Fruit fly (Drosophila melanogaster): ENCODE data around the gene SmD1.

Gene SmD1

DNA sequence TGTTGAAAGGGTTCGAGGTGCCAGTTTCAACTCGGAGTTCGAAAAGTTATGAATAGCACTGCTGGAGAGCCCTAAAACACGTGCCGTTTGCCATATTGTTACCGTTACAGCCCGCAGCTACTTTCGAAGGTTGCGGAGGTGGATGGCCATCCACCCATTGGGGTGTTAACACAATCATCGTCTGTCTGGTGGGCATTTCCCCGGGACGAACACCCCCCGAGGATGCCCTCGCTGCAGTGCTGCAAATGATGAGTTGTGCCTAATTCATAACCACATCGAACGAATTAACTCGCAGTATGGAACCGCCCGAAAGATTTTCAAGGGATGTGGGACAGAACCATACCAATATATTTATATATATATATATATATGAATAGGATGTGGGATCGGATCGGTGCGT is 7.2 kb downstream of the SmD1 start:
- TF ChIP-seq CG17801 (GFP tag; optimal IDR thresholded peaks at IDR 0.05; ENCODE audit: partially characterized antibody) = no peak

DNA sequence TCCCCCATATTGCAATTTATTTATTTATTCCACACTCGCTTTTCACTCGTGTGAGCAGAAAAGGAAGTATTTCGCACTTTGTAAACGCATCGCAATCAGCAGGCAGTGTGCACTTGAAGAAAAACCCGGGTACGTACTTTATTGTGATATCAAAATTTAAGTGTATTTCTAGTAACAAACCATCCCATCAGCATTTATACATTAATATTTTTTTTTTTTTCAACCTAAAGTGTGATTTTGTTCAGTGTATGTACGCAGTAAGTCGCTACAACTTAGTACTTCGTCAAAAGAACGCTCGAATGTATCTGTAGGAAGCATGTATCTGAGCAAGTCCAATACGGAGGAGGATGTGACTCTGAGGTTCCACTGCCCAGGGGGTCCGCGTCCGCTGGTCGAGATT is 8.7 kb downstream of the SmD1 start:
- TF ChIP-seq CG17801 (GFP tag; optimal IDR thresholded peaks at IDR 0.05; ENCODE audit: partially characterized antibody) = no peak

DNA sequence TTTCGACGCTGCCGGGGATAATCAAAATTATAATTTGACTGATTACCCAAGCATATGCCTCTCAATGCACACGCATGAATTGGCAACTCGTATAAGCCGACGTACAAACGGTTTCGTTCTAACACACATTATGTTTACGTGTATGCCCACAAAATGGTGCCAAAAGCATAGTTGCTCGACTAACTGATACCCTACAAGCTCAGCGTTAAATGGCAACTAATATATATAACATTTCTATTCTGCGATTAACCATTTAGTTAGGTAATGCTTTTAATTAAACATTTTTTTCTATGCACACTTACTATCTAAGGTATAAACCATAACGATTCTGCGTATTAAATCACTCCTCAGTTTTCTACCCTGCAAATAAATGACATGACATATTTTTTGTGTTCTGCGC is 13.7 kb downstream of the SmD1 start:
- no peak for TF ChIP-seq CG17801 (GFP tag; optimal IDR thresholded peaks at IDR 0.05; ENCODE audit: partially characterized antibody)

dm6 chr3L:12717621-12718020 is 16.8 kb downstream of the SmD1 start:
- TF ChIP-seq CG17801 (GFP tag; optimal IDR thresholded peaks at IDR 0.05; ENCODE audit: partially characterized antibody) = no peak

dm6 chr3L:12716661-12717060 is 17.8 kb downstream of the SmD1 start:
- TF ChIP-seq CG17801 (GFP tag; optimal IDR thresholded peaks at IDR 0.05; ENCODE audit: partially characterized antibody) = no peak

dm6 chr3L:12714588-12715196 is 19.7 kb downstream of the SmD1 start:
- no peak for TF ChIP-seq CG17801 (GFP tag; optimal IDR thresholded peaks at IDR 0.05; ENCODE audit: partially characterized antibody)

dm6 chr3L:12711418-12711817 is 23.0 kb downstream of the SmD1 start:
- TF ChIP-seq CG17801 (GFP tag; optimal IDR thresholded peaks at IDR 0.05; ENCODE audit: partially characterized antibody) = no peak

dm6 chr3L:12706456-12706855 is 28.0 kb downstream of the SmD1 start:
- no peak for TF ChIP-seq CG17801 (GFP tag; optimal IDR thresholded peaks at IDR 0.05; ENCODE audit: partially characterized antibody)

DNA sequence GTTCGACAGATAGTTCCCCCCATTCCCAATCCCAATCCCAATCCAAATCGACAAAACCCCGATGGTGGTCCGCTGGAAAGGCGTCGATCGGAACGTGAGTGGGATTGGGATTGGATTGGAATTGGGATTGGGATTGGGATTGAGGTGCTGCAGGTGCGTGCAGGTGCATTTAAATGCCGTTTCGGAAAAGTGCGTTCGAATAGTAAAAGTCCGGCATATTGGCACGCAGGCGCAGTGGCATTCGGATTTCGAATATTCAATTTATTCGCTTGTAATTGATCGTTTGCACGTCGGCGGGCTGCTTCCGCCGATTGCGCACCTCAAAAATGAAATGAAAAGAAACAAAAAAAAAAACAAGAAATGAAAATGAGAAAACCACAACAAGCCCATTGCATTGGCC is 29.0 kb downstream of the SmD1 start:
- no peak for TF ChIP-seq CG17801 (GFP tag; optimal IDR thresholded peaks at IDR 0.05; ENCODE audit: partially characterized antibody)

- TF ChIP-seq CG17801 (GFP tag; optimal IDR thresholded peaks at IDR 0.05; ENCODE audit: partially characterized antibody) = no peak
Measured at dm6 chr3L:12704335-12704734, 30.1 kb downstream of the SmD1 start.

DNA sequence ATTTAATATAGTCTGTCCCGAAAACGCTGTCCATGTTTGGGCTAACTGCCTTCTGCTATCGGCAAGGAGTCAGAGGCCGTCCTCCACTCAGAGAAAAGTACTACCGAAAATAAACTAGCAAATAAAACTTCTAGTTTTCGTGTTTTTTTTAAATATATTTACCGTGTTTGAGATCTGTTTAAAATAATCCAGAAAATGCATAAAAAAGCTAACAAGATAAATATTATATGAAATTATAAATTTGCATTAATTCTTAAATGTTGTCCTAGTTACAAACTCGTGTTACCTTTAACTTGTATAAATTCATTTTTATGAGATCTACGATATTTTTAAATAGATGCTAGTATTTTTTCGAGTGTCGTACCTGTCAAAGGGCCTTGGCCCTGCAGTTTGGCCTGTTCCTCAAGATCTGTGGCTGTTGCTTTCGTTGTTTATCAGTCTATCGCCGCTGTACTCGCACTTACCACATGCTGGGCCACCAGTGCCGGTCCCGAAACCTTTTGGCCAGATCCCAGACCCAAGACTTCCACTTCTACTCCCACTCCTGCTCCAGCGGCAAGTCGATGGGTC is 30.9 kb downstream of the SmD1 start:
- TF ChIP-seq CG17801 (GFP tag; optimal IDR thresholded peaks at IDR 0.05; ENCODE audit: partially characterized antibody) = no peak

dm6 chr3L:12701335-12701734 is 33.1 kb downstream of the SmD1 start:
- no peak for TF ChIP-seq CG17801 (GFP tag; optimal IDR thresholded peaks at IDR 0.05; ENCODE audit: partially characterized antibody)

- no peak for TF ChIP-seq CG17801 (GFP tag; optimal IDR thresholded peaks at IDR 0.05; ENCODE audit: partially characterized antibody)
Measured at dm6 chr3L:12700509-12700995, 33.9 kb downstream of the SmD1 start.

DNA sequence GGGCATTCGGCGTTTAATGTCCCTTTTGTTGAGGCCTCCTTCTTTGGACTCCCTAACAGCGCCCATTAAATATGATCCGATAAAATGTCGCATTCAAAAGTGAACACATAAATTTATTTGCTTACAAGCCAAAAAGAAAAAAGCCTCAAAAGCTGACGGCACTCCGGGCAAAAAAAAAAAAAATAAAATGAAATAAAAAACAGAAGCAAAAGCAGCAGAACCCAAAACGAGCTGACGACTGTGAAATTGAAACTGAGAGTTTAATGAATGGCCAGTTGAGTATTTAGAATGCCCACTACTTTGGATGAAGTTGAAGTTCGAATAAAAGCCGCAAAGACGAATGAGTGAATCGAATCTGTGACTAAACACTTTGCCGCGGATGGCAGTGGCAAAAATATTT is 36.2 kb downstream of the SmD1 start:
- peak; percentile 51 for TF ChIP-seq CG17801 (GFP tag; optimal IDR thresholded peaks at IDR 0.05; ENCODE audit: partially characterized antibody)

- TF ChIP-seq CG17801 (GFP tag; optimal IDR thresholded peaks at IDR 0.05; ENCODE audit: partially characterized antibody) = no peak
Measured at dm6 chr3L:12697531-12697930, 36.9 kb downstream of the SmD1 start.

dm6 chr3L:12696503-12696902 is 37.9 kb downstream of the SmD1 start:
- TF ChIP-seq CG17801 (GFP tag; optimal IDR thresholded peaks at IDR 0.05; ENCODE audit: partially characterized antibody) = no peak

DNA sequence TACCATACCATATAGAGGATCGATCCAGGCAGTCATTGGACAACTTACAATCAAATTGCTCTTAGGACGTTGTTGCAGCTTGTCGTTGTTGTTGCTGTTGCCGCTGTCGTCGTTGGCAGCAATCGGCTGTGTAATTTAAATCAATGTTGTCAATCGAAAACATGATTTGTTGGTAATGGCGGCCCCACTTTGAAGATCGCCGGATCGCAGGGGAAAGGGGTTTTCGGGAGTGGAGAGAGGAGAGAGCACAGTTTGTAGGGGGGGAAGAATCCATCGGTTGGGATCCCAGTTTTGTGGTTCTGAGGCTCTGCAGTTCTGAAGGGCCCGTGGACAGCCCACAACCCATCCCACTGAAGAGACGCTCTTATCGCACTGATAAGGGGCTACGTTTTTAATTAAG is 38.7 kb downstream of the SmD1 start:
- no peak for TF ChIP-seq CG17801 (GFP tag; optimal IDR thresholded peaks at IDR 0.05; ENCODE audit: partially characterized antibody)
